Fruit fly (Drosophila melanogaster) whole organism, adult: ENCODE data around the gene prc.

ENCODE experiments used
- CG11617 ChIP-seq: fragments of 200-800 bp; sonication (Bioruptor generic); optimal IDR thresholded peaks from 2 replicates; lab custom pipeline; 2017; ENCODE audit warnings: mild to moderate bottlenecking, missing biosample characterization, missing genetic modification reagents, missing genetic modification characterization
- CG12768 ChIP-seq: fragments of 200-800 bp; sonication (Bioruptor generic); optimal IDR thresholded peaks from 2 replicates; lab custom pipeline; 2017; ENCODE audit warnings: missing biosample characterization, missing genetic modification characterization, mild to moderate bottlenecking, moderate library complexity, missing genetic modification reagents
- CG14711 ChIP-seq: fragments of 200-800 bp; sonication (Bioruptor generic); optimal IDR thresholded peaks from 2 replicates; lab custom pipeline; 2018; ENCODE audit warnings: missing biosample characterization, mild to moderate bottlenecking, missing genetic modification characterization, moderate library complexity
- CG1620 ChIP-seq: fragments of 200-800 bp; sonication (Bioruptor generic); optimal IDR thresholded peaks from 2 replicates; lab custom pipeline; 2016; ENCODE audit warnings: missing biosample characterization, missing genetic modification characterization
- CG33017 ChIP-seq: fragments of 200-800 bp; sonication (Bioruptor generic); optimal IDR thresholded peaks from 2 replicates; lab custom pipeline; 2018; ENCODE audit warnings: missing biosample characterization, mild to moderate bottlenecking, missing genetic modification characterization, moderate library complexity
- CG5204 ChIP-seq: fragments of 200-800 bp; sonication (Bioruptor generic); optimal IDR thresholded peaks from 2 replicates; lab custom pipeline; 2016; ENCODE audit warnings: missing biosample characterization, missing genetic modification characterization
- CG7045 ChIP-seq: fragments of 200-800 bp; sonication (Bioruptor generic); optimal IDR thresholded peaks from 2 replicates; lab custom pipeline; 2017; ENCODE audit warnings: missing biosample characterization, mild to moderate bottlenecking, missing genetic modification characterization
- CG7101 ChIP-seq: fragments of 200-800 bp; sonication (Bioruptor generic); optimal IDR thresholded peaks from 2 replicates; lab custom pipeline; 2018; ENCODE audit warnings: missing biosample characterization, mild to moderate bottlenecking, missing genetic modification characterization, moderate library complexity
- Clk ChIP-seq: fragments of 200-800 bp; sonication (Bioruptor generic); optimal IDR thresholded peaks from 2 replicates; lab custom pipeline; 2017; ENCODE audit warnings: missing biosample characterization, missing genetic modification characterization
- Crg-1 ChIP-seq: fragments of 200-800 bp; sonication (Bioruptor generic); optimal IDR thresholded peaks from 2 replicates; lab custom pipeline; 2016; ENCODE audit warnings: missing biosample characterization, missing genetic modification characterization
- Hr96 ChIP-seq: fragments of 200-800 bp; sonication (Bioruptor generic); optimal IDR thresholded peaks from 2 replicates; lab custom pipeline; 2016; ENCODE audit warnings: missing biosample characterization, missing genetic modification characterization
- Mnt ChIP-seq: fragments of 200-800 bp; sonication (Bioruptor generic); optimal IDR thresholded peaks from 2 replicates; lab custom pipeline; 2016; ENCODE audit warnings: missing biosample characterization, mild to moderate bottlenecking, missing genetic modification characterization
- bab1 ChIP-seq: fragments of 200-800 bp; sonication (Bioruptor generic); optimal IDR thresholded peaks from 3 replicates; lab custom pipeline; 2019; ENCODE audit warnings: missing biosample characterization, mild to moderate bottlenecking, missing genetic modification characterization, moderate library complexity
- cic ChIP-seq: fragments of 200-800 bp; sonication (Bioruptor generic); optimal IDR thresholded peaks from 2 replicates; lab custom pipeline; 2017; ENCODE audit warnings: missing biosample characterization, mild to moderate bottlenecking, missing genetic modification characterization, moderate library complexity
- cnc ChIP-seq, 2 experiments: fragments of >200 bp; optimal IDR thresholded peaks; 2 replicates each; lab custom pipeline; 2017
- kay ChIP-seq: fragments of 200-800 bp; sonication (Bioruptor generic); peaks from one replicate; lab custom pipeline; 2016; ENCODE audit warnings: missing biosample characterization, missing genetic modification characterization, borderline replicate concordance
- ovo ChIP-seq: fragments of 200-800 bp; sonication (Bioruptor generic); optimal IDR thresholded peaks from 2 replicates; lab custom pipeline; 2016; ENCODE audit warnings: missing biosample characterization, missing genetic modification characterization
- pad ChIP-seq: fragments of 200-800 bp; sonication (Bioruptor generic); optimal IDR thresholded peaks from 3 replicates; lab custom pipeline; 2017; ENCODE audit warnings: missing biosample characterization, missing genetic modification characterization, mild to moderate bottlenecking, moderate library complexity, missing genetic modification reagents
- tj ChIP-seq: fragments of 200-800 bp; sonication (Bioruptor generic); optimal IDR thresholded peaks from 3 replicates; lab custom pipeline; 2017; ENCODE audit warnings: missing biosample characterization, mild to moderate bottlenecking, missing genetic modification characterization, moderate library complexity
- toe ChIP-seq: fragments of 200-800 bp; sonication (Bioruptor generic); optimal IDR thresholded peaks from 2 replicates; lab custom pipeline; 2016; ENCODE audit warnings: missing biosample characterization, missing genetic modification characterization

The prc gene

dm6 chr3L:11953217-11953616 is 12.7 kb downstream of the prc start, which contains the start of gene obst-G:
Gene obst-G (minus strand): TSS chr3L:11953317.
- no peak for TF ChIP-seq Clk
- TF ChIP-seq tj (GFP tag; lab: Kevin White, UChicago) = no peak
- no peak for TF ChIP-seq pad (GFP tag; lab: Kevin White, UChicago)
- no peak for TF ChIP-seq kay
- no peak for TF ChIP-seq CG5204 (GFP tag; lab: Kevin White, UChicago)
- no peak for TF ChIP-seq CG1620 (GFP tag; lab: Kevin White, UChicago)

dm6 chr3L:11949539-11949938 is 16.4 kb downstream of the prc start, which contains the start of gene CG17826:
Gene CG17826 (plus strand): TSS chr3L:11949839.
- TF ChIP-seq CG33017 (no peak), CG12768 (GFP tag; lab: Kevin White, UChicago) (no peak), CG7045 (no peak), CG5204 (GFP tag; lab: Kevin White, UChicago) (no peak), ovo (no peak), CG7101 (tag; lab: Kevin White, UChicago) (no peak), bab1 (GFP tag; lab: Kevin White, UChicago) (no peak), toe (GFP tag; lab: Kevin White, UChicago) (no peak), CG14711 (no peak), Hr96 (GFP tag; lab: Kevin White, UChicago) (no peak), Clk (no peak), Crg-1 (no peak), Mnt (no peak), tj (GFP tag; lab: Kevin White, UChicago) (no peak), cic (no peak), CG1620 (GFP tag; lab: Kevin White, UChicago) (no peak), cnc (optimal IDR thresholded peaks at IDR 0.05; lab: Kevin White, UChicago) (no peak), CG11617 (GFP tag; lab: Kevin White, UChicago) (no peak)

dm6 chr3L:11947357-11947756 is 18.6 kb downstream of the prc start, which contains the start of gene CG7252:
Gene CG7252 (plus strand): TSS chr3L:11947675.
- TF ChIP-seq toe (GFP tag; lab: Kevin White, UChicago) = no peak
- TF ChIP-seq cnc (optimal IDR thresholded peaks at IDR 0.05; lab: Kevin White, UChicago) = no peak
- no peak for TF ChIP-seq CG33017
- no peak for TF ChIP-seq CG7101 (tag; lab: Kevin White, UChicago)
- no peak for TF ChIP-seq Crg-1
- TF ChIP-seq CG5204 (GFP tag; lab: Kevin White, UChicago) = no peak
- TF ChIP-seq Mnt = no peak
- no peak for TF ChIP-seq CG1620 (GFP tag; lab: Kevin White, UChicago)
- no peak for TF ChIP-seq ovo
- TF ChIP-seq CG11617 (GFP tag; lab: Kevin White, UChicago) = no peak
- TF ChIP-seq CG14711 = no peak

dm6 chr3L:11944752-11945151 is 21.2 kb downstream of the prc start, which contains the start of gene CG5883:
Gene CG5883 (minus strand): TSS chr3L:11944852.
- no peak for TF ChIP-seq cic
- no peak for TF ChIP-seq CG12768 (GFP tag; lab: Kevin White, UChicago)
- TF ChIP-seq Hr96 (GFP tag; lab: Kevin White, UChicago) = no peak
- no peak for TF ChIP-seq toe (GFP tag; lab: Kevin White, UChicago)
- TF ChIP-seq CG7101 (tag; lab: Kevin White, UChicago) = no peak
- no peak for TF ChIP-seq cnc (optimal IDR thresholded peaks at IDR 0.05; lab: Kevin White, UChicago)
- TF ChIP-seq pad (GFP tag; lab: Kevin White, UChicago) = no peak
- TF ChIP-seq CG33017 = no peak
- no peak for TF ChIP-seq CG5204 (GFP tag; lab: Kevin White, UChicago)
- no peak for TF ChIP-seq tj (GFP tag; lab: Kevin White, UChicago)
- no peak for TF ChIP-seq Crg-1
- TF ChIP-seq Clk = no peak
- TF ChIP-seq CG11617 (GFP tag; lab: Kevin White, UChicago) = no peak
- no peak for TF ChIP-seq CG7045

dm6 chr3L:11941612-11942011 is 24.3 kb downstream of the prc start, which contains the start of gene Rpt4R:
Gene Rpt4R (plus strand): TSS chr3L:11941912.
- no peak for TF ChIP-seq CG14711
- TF ChIP-seq CG12768 (GFP tag; lab: Kevin White, UChicago) = no peak
- no peak for TF ChIP-seq CG5204 (GFP tag; lab: Kevin White, UChicago)
- no peak for TF ChIP-seq kay
- TF ChIP-seq toe (GFP tag; lab: Kevin White, UChicago) = no peak
- TF ChIP-seq CG33017 = no peak
- TF ChIP-seq tj (GFP tag; lab: Kevin White, UChicago) = no peak
- TF ChIP-seq ovo = no peak
- TF ChIP-seq Crg-1 = no peak
- TF ChIP-seq CG7045 = no peak
- no peak for TF ChIP-seq CG11617 (GFP tag; lab: Kevin White, UChicago)
- no peak for TF ChIP-seq Clk

- no peak for TF ChIP-seq CG7101 (tag; lab: Kevin White, UChicago)
- TF ChIP-seq kay = no peak
- peak; percentile 66 for TF ChIP-seq ovo
Observed at dm6 chr3L:11938716-11939115, 27.2 kb downstream of the prc start, which contains the start of gene CG44837. Gene CG44837 (minus strand): TSS chr3L:11938872.

- no peak for TF ChIP-seq CG7101 (tag; lab: Kevin White, UChicago)
- no peak for TF ChIP-seq Hr96 (GFP tag; lab: Kevin White, UChicago)
- no peak for TF ChIP-seq CG33017
- no peak for TF ChIP-seq ovo
- no peak for TF ChIP-seq Crg-1
- TF ChIP-seq CG5204 (GFP tag; lab: Kevin White, UChicago) = no peak
- TF ChIP-seq cic = no peak
- TF ChIP-seq pad (GFP tag; lab: Kevin White, UChicago) = no peak
- no peak for TF ChIP-seq Mnt
- no peak for TF ChIP-seq CG12768 (GFP tag; lab: Kevin White, UChicago)
- TF ChIP-seq CG7045 = no peak
- no peak for TF ChIP-seq Clk
- TF ChIP-seq toe (GFP tag; lab: Kevin White, UChicago) = no peak
- no peak for TF ChIP-seq cnc (optimal IDR thresholded peaks at IDR 0.05; lab: Kevin White, UChicago)
- no peak for TF ChIP-seq CG1620 (GFP tag; lab: Kevin White, UChicago)
- no peak for TF ChIP-seq CG11617 (GFP tag; lab: Kevin White, UChicago)
- no peak for TF ChIP-seq CG14711
Observed at dm6 chr3L:11937270-11937669, 28.7 kb downstream of the prc start.
